Fruit fly (Drosophila melanogaster): ENCODE results near the gene CG9231.

Gene CG9231

DNA sequence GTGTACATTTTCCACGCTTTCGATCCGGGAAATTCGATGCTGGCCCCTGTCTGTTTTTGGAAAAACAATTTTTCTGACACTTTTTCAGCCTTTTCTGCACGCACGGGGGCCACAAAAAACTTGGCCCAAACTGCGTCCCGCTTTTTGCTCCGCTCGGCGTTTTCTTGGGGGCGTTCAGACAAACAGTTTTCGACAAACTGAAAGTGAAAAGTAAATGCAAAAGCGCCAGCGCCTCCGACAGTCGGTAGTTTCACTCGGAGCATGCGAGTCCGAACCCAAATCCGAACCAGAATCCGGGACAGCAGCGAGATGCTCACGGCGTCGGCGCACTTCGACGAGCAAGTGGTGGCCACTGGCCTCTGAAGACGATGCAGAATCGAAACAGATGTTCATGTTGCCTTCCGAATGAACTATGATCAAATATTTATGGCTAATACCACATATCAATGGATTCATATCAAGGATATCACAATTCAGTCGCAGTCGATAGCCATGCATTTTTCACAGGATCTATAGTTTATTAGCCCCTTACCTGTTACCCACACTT lies 1.4 kb downstream of the CG9231 start, which contains the start of gene Shal (continued):
- TF ChIP-seq CG9437 (GFP tag; optimal IDR thresholded peaks at IDR 0.05) = no peak
- no peak for TF ChIP-seq ssp (GFP tag; IDR thresholded peaks at IDR 0.05)
- TF ChIP-seq Oaz (GFP tag; IDR thresholded peaks at IDR 0.05) = no peak
- 0 out of 2 replicates have a peak, but pooled peaks have one; percentile 8 for TF ChIP-seq tna (GFP tag; IDR thresholded peaks at IDR 0.05; ENCODE audit: partially characterized antibody)
- no peak for TF ChIP-seq CG14965 (GFP tag; optimal IDR thresholded peaks at IDR 0.05; ENCODE audit: borderline replicate concordance)
- TF ChIP-seq ewg (GFP tag; optimal IDR thresholded peaks at IDR 0.05) = peak; percentile 86
- TF ChIP-seq Sin3A (optimal IDR thresholded peaks at IDR 0.05) = no peak
- TF ChIP-seq CG10565 (GFP tag; optimal IDR thresholded peaks at IDR 0.05) = no peak
- TF ChIP-seq sima (GFP tag; optimal IDR thresholded peaks at IDR 0.05) = no peak
- no peak for TF ChIP-seq CG4820 (GFP tag; optimal IDR thresholded peaks at IDR 0.05)
- TF ChIP-seq Tbp (GFP tag; optimal IDR thresholded peaks at IDR 0.05) = no peak
- no peak for TF ChIP-seq odd (GFP tag; optimal IDR thresholded peaks at IDR 0.05)
- TF ChIP-seq Optix (GFP tag; IDR thresholded peaks at IDR 0.05) = no peak
- TF ChIP-seq CG1647 (GFP tag; optimal IDR thresholded peaks at IDR 0.05) = no peak
- TF ChIP-seq btn (GFP tag; optimal IDR thresholded peaks at IDR 0.05) = no peak
- TF ChIP-seq Ets97D (GFP tag; optimal IDR thresholded peaks at IDR 0.05) = no peak
- TF ChIP-seq Doc2 (GFP tag; IDR thresholded peaks at IDR 0.05) = no peak
- TF ChIP-seq CG2116 (GFP tag; optimal IDR thresholded peaks at IDR 0.05) = no peak
- TF ChIP-seq Bteb2 (GFP tag; optimal IDR thresholded peaks at IDR 0.05) = no peak
- no peak for TF ChIP-seq CG3995 (GFP tag; optimal IDR thresholded peaks at IDR 0.05)
- no peak for TF ChIP-seq Blimp-1 (GFP tag; optimal IDR thresholded peaks at IDR 0.05)
- TF ChIP-seq ken (GFP tag; IDR thresholded peaks at IDR 0.05) = no peak
- peak; percentile 93 for TF ChIP-seq Deaf1 (tag; optimal IDR thresholded peaks at IDR 0.05)
- TF ChIP-seq Xbp1 (GFP tag; optimal IDR thresholded peaks at IDR 0.05) = no peak
- no peak for TF ChIP-seq wdn (GFP tag; IDR thresholded peaks at IDR 0.05)
- TF ChIP-seq gsb-n (tag; optimal IDR thresholded peaks at IDR 0.05) = no peak
- TF ChIP-seq dmrt99B (tag; optimal IDR thresholded peaks at IDR 0.05) = no peak
- TF ChIP-seq chm (GFP tag; IDR thresholded peaks at IDR 0.05) = peak; percentile 56; the same call in 1 of the 2 replicates
- no peak for TF ChIP-seq NC2α (GFP tag; optimal IDR thresholded peaks at IDR 0.05)
- TF ChIP-seq CG10959 (GFP tag; IDR thresholded peaks at IDR 0.05) = no peak
- TF ChIP-seq seq (GFP tag; IDR thresholded peaks at IDR 0.05) = 0 out of 2 replicates have a peak, but pooled peaks have one; percentile 6
- TF ChIP-seq Six4 (GFP tag; optimal IDR thresholded peaks at IDR 0.05) = no peak
- TF ChIP-seq chinmo (GFP tag; IDR thresholded peaks at IDR 0.05; ENCODE audit: partially characterized antibody) = 0 out of 4 replicates have a peak, but pooled peaks have one; percentile 16

DNA sequence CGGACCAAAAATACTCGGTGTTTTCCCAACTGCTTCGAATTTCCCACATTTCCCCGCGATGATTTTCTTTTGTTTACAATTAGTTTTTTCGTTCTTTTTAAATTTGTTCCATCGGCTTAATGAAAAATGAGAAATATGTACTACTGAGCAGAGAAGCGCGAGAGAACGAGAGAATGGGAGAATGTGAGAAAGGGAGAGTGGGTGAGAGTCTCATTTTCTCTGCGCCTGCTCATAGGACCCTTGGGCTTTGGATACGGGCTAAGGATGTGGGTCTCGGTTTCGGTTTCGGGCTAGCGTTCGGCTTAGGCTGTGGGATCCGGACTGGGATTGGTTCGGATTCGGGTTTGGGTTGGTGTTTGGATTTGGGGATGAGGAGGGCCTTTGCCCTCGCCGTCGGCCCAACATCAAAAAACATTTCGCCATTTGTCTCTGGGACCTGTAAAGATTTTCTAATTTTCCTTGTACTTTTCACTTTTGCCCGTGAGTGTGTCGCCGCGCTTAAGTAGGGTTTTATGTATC lies 5.0 kb downstream of the CG9231 start:
- no peak for TF ChIP-seq CTCF (GFP tag; optimal IDR thresholded peaks at IDR 0.05)
- no peak for TF ChIP-seq croc (GFP tag; conservative IDR thresholded peaks at IDR 0.05)
- TF ChIP-seq Ravus (GFP tag; IDR thresholded peaks at IDR 0.05) = peak; percentile 10; the same call in 1 of the 2 replicates
- no peak for TF ChIP-seq nerfin-2 (GFP tag; IDR thresholded peaks at IDR 0.05; ENCODE audit: partially characterized antibody)
- TF ChIP-seq CG7928 (GFP tag; optimal IDR thresholded peaks at IDR 0.05) = no peak
- TF ChIP-seq mld (GFP tag; IDR thresholded peaks at IDR 0.05; ENCODE audit: partially characterized antibody) = no peak
- TF ChIP-seq Tbp (GFP tag; optimal IDR thresholded peaks at IDR 0.05) = no peak
- no peak for TF ChIP-seq Camta (GFP tag; optimal IDR thresholded peaks at IDR 0.05)
- no peak for TF ChIP-seq da (GFP tag; optimal IDR thresholded peaks at IDR 0.05)
- no peak for TF ChIP-seq Hr39 (optimal IDR thresholded peaks at IDR 0.05)
- no peak for TF ChIP-seq CG9215 (GFP tag; IDR thresholded peaks at IDR 0.05)
- TF ChIP-seq CG1233 (GFP tag; optimal IDR thresholded peaks at IDR 0.05) = no peak
- TF ChIP-seq CG9727 (GFP tag; optimal IDR thresholded peaks at IDR 0.05) = no peak
- no peak for TF ChIP-seq wdn (GFP tag; IDR thresholded peaks at IDR 0.05)
- no peak for TF ChIP-seq CG15479 (GFP tag; optimal IDR thresholded peaks at IDR 0.05)
- no peak for TF ChIP-seq abd-A (tag; optimal IDR thresholded peaks at IDR 0.05)
- peak; percentile 33 to 68 for TF ChIP-seq Trl (optimal IDR thresholded peaks at IDR 0.05)
- no peak for TF ChIP-seq Trl (GFP tag; optimal IDR thresholded peaks at IDR 0.05)
- peak; percentile 90 for TF ChIP-seq Deaf1 (tag; optimal IDR thresholded peaks at IDR 0.05)
- no peak for TF ChIP-seq CG34376 (GFP tag; optimal IDR thresholded peaks at IDR 0.05)
- TF ChIP-seq CG13894 (tag; optimal IDR thresholded peaks at IDR 0.05) = peak; percentile 60
- TF ChIP-seq jumu (GFP tag; optimal IDR thresholded peaks at IDR 0.05) = no peak
- no peak for TF ChIP-seq CG7745 (tag; optimal IDR thresholded peaks at IDR 0.05)

Measured in whole organism, embryonic.